Worm (Caenorhabditis elegans): Measurements from ENCODE around the gene F46C8.1.

- TF ChIP-seq ama-1 (optimal IDR thresholded peaks at IDR 0.05) (no peak), F13C5.2 (tag; optimal IDR thresholded peaks at IDR 0.05) (no peak), hmbx-1 (tag; optimal IDR thresholded peaks at IDR 0.05) (no peak), hmg-4 (GFP tag; optimal IDR thresholded peaks at IDR 0.05) (no peak), ceh-13 (GFP tag; optimal IDR thresholded peaks at IDR 0.05) (no peak), flt-1 (GFP tag; IDR thresholded peaks at IDR 0.05) (no peak), aly-1 (tag; optimal IDR thresholded peaks at IDR 0.05) (no peak), B0310.2 (tag; optimal IDR thresholded peaks at IDR 0.05) (no peak), ets-7 (tag; optimal IDR thresholded peaks at IDR 0.05) (no peak)
These were observed 35.7 kb downstream of the F46C8.1 start for ce11 chrX:7583930-7584329.
